Worm (Caenorhabditis elegans) whole organism, dauer: ENCODE data around the gene agt-1.

Experiments
- unc-62 ChIP-seq: sonication (generic microtip); optimal IDR thresholded peaks from 2 replicates; lab custom pipeline; 2017; ENCODE audit warnings: missing biosample characterization, missing genetic modification reagents, missing genetic modification characterization

Gene agt-1

ce11 chrIV:13342555-13342954, 26.7 kb downstream of the agt-1 start, which contains the start of gene W02A2.5:
Gene W02A2.5, plus strand, starts transcription at chrIV:13342855.
- no peak for TF ChIP-seq unc-62

- no peak for TF ChIP-seq unc-62
These were observed 34.9 kb downstream of the agt-1 start for ce11 chrIV:13334287-13334686.

ce11 chrIV:13331285-13331684, 37.9 kb downstream of the agt-1 start, which contains the start of gene pqn-74:
Gene pqn-74, minus strand, starts transcription at chrIV:13331406.
- TF ChIP-seq unc-62: no peak

- TF ChIP-seq unc-62: no peak
These were observed 38.7 kb downstream of the agt-1 start for ce11 chrIV:13330547-13330946.

ce11 chrIV:13328059-13328458, 41.2 kb downstream of the agt-1 start, which contains the start of gene far-6:
Gene far-6, plus strand, starts transcription at chrIV:13328359.
- no peak for TF ChIP-seq unc-62

ce11 chrIV:13327064-13327463, 42.1 kb downstream of the agt-1 start:
- TF ChIP-seq unc-62: no peak

ce11 chrIV:13323823-13324359, 45.3 kb downstream of the agt-1 start, which contains the start of gene fat-2:
Gene fat-2, plus strand, starts transcription at chrIV:13323873.
- no peak for TF ChIP-seq unc-62

- no peak for TF ChIP-seq unc-62
These were observed 46.8 kb downstream of the agt-1 start for ce11 chrIV:13322429-13322828.

ce11 chrIV:13319886-13320650, 49.1 kb downstream of the agt-1 start:
- no peak for TF ChIP-seq unc-62

- TF ChIP-seq unc-62: no peak
These were observed 50.4 kb downstream of the agt-1 start for ce11 chrIV:13318773-13319172.
